Worm (Caenorhabditis elegans) whole organism, late embryonic: ENCODE results near the gene F45D3.2.

Source experiments
- C08G9.2 ChIP-seq: sonication (generic microtip); optimal IDR thresholded peaks from 2 replicates; lab custom pipeline; 2016; ENCODE audit warnings: mild to moderate bottlenecking, missing genetic modification characterization, moderate library complexity, missing compliant biosample characterization
- C38D4.7 ChIP-seq: fragments of 200-800 bp; sonication (Bioruptor generic); optimal IDR thresholded peaks from 2 replicates; lab custom pipeline; 2018; ENCODE audit warnings: mild to moderate bottlenecking, missing genetic modification characterization, moderate library complexity, missing compliant biosample characterization
- F13H6.1 ChIP-seq: sonication (generic microtip); optimal IDR thresholded peaks from 2 replicates; lab custom pipeline; 2016; ENCODE audit warnings: missing genetic modification characterization, missing compliant biosample characterization
- K02D7.2 ChIP-seq: sonication (generic microtip); optimal IDR thresholded peaks from 2 replicates; lab custom pipeline; 2017; ENCODE audit warnings: mild to moderate bottlenecking, missing genetic modification characterization, missing compliant biosample characterization
- Y22D7AL.16 ChIP-seq: sonication (generic microtip); optimal IDR thresholded peaks from 2 replicates; lab custom pipeline; 2016; ENCODE audit warnings: missing genetic modification characterization, missing compliant biosample characterization
- ahr-1 ChIP-seq: sonication (generic microtip); optimal IDR thresholded peaks from 2 replicates; lab custom pipeline; 2016; ENCODE audit warnings: missing genetic modification characterization, missing compliant biosample characterization
- ceh-24 ChIP-seq: sonication (generic microtip); optimal IDR thresholded peaks from 2 replicates; lab custom pipeline; 2016; ENCODE audit warnings: mild to moderate bottlenecking, missing genetic modification characterization, missing compliant biosample characterization
- ceh-31 ChIP-seq: sonication (generic microtip); optimal IDR thresholded peaks from 2 replicates; lab custom pipeline; 2016; ENCODE audit warnings: missing genetic modification characterization, missing compliant biosample characterization
- ceh-45 ChIP-seq: fragments of 200-800 bp; sonication (Bioruptor generic); IDR thresholded peaks from 2 replicates; pipeline ENCODE4 v1.3.6; 2022; ENCODE audit warnings: missing genetic modification reagents, missing genetic modification characterization, missing compliant biosample characterization
- ceh-48 ChIP-seq: sonication (generic microtip); optimal IDR thresholded peaks from 2 replicates; lab custom pipeline; 2016; ENCODE audit warnings: missing genetic modification characterization, inconsistent platforms, missing compliant biosample characterization
- che-1 ChIP-seq: sonication (generic microtip); optimal IDR thresholded peaks from 2 replicates; lab custom pipeline; 2016; ENCODE audit warnings: mild to moderate bottlenecking, missing genetic modification characterization, missing compliant biosample characterization
- elt-4 ChIP-seq: sonication (generic microtip); optimal IDR thresholded peaks from 2 replicates; lab custom pipeline; 2016; ENCODE audit warnings: missing genetic modification characterization, missing compliant biosample characterization
- eyg-1 ChIP-seq: sonication (generic microtip); optimal IDR thresholded peaks from 2 replicates; lab custom pipeline; 2016; ENCODE audit warnings: missing genotype, missing genetic modification characterization, missing compliant biosample characterization
- fkh-10 ChIP-seq: fragments of 150-350 bp; optimal IDR thresholded peaks from 2 replicates; lab custom pipeline; 2014; ENCODE audit warnings: missing biosample characterization, missing genetic modification reagents, missing genetic modification characterization
- fkh-6 ChIP-seq: sonication (generic microtip); optimal IDR thresholded peaks from 2 replicates; lab custom pipeline; 2016; ENCODE audit warnings: missing genetic modification characterization, missing compliant biosample characterization
- hlh-15 ChIP-seq: sonication (generic microtip); optimal IDR thresholded peaks from 2 replicates; lab custom pipeline; 2016; ENCODE audit warnings: missing genetic modification characterization, missing compliant biosample characterization
- hlh-30 ChIP-seq: sonication (generic microtip); optimal IDR thresholded peaks from 2 replicates; lab custom pipeline; 2017; ENCODE audit warnings: antibody characterized with exemption, missing genetic modification characterization, missing compliant biosample characterization; ENCODE audit not compliant: insufficient read depth
- hlh-8 ChIP-seq: sonication (generic microtip); optimal IDR thresholded peaks from 2 replicates; lab custom pipeline; 2016; ENCODE audit warnings: missing genotype, missing genetic modification characterization, missing compliant biosample characterization
- lim-6 ChIP-seq: sonication (generic microtip); optimal IDR thresholded peaks from 2 replicates; lab custom pipeline; 2016; ENCODE audit warnings: missing genetic modification characterization, missing compliant biosample characterization
- madf-2 ChIP-seq: sonication (generic microtip); optimal IDR thresholded peaks from 2 replicates; lab custom pipeline; 2017; ENCODE audit warnings: missing genetic modification characterization, missing compliant biosample characterization
- nfya-1 ChIP-seq: sonication (generic microtip); optimal IDR thresholded peaks from 2 replicates; lab custom pipeline; 2017; ENCODE audit warnings: missing genetic modification characterization, mild to moderate bottlenecking, missing compliant biosample characterization, antibody characterized with exemption, moderate library complexity
- npax-4 ChIP-seq: sonication (generic microtip); optimal IDR thresholded peaks from 2 replicates; lab custom pipeline; 2016; ENCODE audit warnings: missing genetic modification characterization, missing compliant biosample characterization
- pag-3 ChIP-seq: sonication (generic microtip); optimal IDR thresholded peaks from 2 replicates; lab custom pipeline; 2016; ENCODE audit warnings: missing compliant biosample characterization, missing genetic modification characterization, borderline replicate concordance
- pax-1 ChIP-seq: fragments of 150-350 bp; optimal IDR thresholded peaks from 2 replicates; lab custom pipeline; 2014; ENCODE audit warnings: missing biosample characterization, missing genetic modification characterization
- pha-2 ChIP-seq: sonication (generic microtip); optimal IDR thresholded peaks from 2 replicates; lab custom pipeline; 2017; ENCODE audit warnings: mild to moderate bottlenecking, missing genetic modification characterization, missing compliant biosample characterization
- pqm-1 ChIP-seq: sonication (generic microtip); optimal IDR thresholded peaks from 2 replicates; lab custom pipeline; 2016; ENCODE audit warnings: missing genetic modification characterization, missing compliant biosample characterization
- ref-2 ChIP-seq: sonication (generic microtip); optimal IDR thresholded peaks from 2 replicates; lab custom pipeline; 2016; ENCODE audit warnings: missing genetic modification characterization, missing compliant biosample characterization
- syd-9 ChIP-seq: sonication (generic microtip); optimal IDR thresholded peaks from 2 replicates; lab custom pipeline; 2016; ENCODE audit warnings: mild to moderate bottlenecking, missing genetic modification characterization, moderate library complexity, missing compliant biosample characterization
- unc-42 ChIP-seq: sonication (generic microtip); optimal IDR thresholded peaks from 2 replicates; lab custom pipeline; 2016; ENCODE audit warnings: missing genotype, missing genetic modification characterization, missing compliant biosample characterization
- unc-86 ChIP-seq: sonication (generic microtip); optimal IDR thresholded peaks from 2 replicates; lab custom pipeline; 2016; ENCODE audit warnings: missing genetic modification characterization, missing compliant biosample characterization
- zip-5 ChIP-seq: sonication (generic microtip); optimal IDR thresholded peaks from 2 replicates; lab custom pipeline; 2016; ENCODE audit warnings: missing genetic modification characterization, missing compliant biosample characterization
- ztf-16 ChIP-seq: sonication (generic microtip); optimal IDR thresholded peaks from 2 replicates; lab custom pipeline; 2017; ENCODE audit warnings: missing genetic modification characterization, missing compliant biosample characterization

The F45D3.2 gene

DNA sequence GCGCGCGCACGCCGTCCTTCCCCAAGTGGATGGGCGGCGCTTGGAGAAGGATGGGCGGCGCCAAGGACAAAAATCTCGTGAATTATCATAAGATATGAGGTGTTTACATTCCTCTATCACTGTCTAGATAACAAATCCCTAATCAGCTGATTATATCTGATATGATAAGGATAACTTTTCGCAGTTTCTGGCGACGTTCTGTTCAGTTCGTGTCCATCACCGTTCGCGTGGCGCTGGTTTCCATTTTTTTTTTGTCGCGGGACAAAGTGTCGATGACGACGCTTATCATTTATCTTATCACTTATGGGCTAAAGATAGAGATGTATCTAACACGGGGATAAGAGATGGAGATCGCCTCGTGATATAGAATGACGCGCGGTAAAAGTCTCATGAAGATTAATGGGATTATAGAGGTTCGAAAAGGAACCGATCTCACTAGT, 12.5 kb downstream of the F45D3.2 start:
- TF ChIP-seq eyg-1 (tag; lab: Kevin White, UChicago) (no peak), fkh-6 (tag; lab: Kevin White, UChicago) (no peak), nfya-1 (tag; lab: Kevin White, UChicago) (no peak), ahr-1 (tag; lab: Kevin White, UChicago) (no peak), pqm-1 (no peak), C08G9.2 (no peak)

DNA sequence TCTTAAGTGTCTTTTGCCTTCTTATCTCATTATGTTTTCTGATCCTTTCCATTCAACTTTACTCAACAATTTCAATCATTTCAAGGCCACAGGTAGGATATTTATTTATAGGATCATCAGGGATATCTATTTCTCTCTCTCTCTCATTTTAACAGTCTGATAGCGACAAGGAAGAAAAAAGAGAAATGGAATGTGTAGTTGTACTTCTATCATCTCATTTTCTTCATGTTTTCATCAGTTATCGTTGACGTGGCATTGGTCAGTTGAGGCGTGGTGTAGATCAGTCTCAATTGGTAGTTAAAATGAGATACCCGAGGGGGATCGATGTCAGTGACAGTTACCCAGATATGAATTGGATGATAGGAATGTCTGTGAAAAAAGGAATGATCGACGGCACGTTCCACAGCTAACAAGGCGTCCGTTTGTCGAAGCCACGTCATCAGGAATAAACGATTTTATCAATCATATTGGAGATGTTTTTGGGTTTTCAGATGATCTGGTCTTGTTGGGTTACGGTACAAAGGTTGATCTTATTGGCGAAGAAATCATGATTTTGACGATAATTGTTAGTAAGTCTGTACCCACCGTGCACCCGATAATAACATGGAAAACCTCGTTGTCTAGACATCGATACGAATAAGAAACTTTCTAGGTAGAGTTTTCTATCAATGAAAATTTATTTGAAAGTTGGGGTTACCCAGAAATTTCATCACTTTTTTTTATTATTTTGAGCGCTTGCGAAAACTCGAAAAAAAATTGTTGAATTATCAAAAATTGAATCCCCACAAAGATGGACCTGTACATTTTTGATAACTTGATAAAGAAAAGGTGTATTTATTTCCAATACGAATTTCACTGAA, 13.6 kb downstream of the F45D3.2 start:
- TF ChIP-seq elt-4 (no peak), madf-2 (tag; lab: Kevin White, UChicago) (no peak), C38D4.7 (GFP tag; lab: Kevin White, UChicago) (no peak), che-1 (tag; lab: Kevin White, UChicago) (no peak), pha-2 (tag; lab: Kevin White, UChicago) (no peak), npax-4 (no peak), Y22D7AL.16 (tag; lab: Kevin White, UChicago) (no peak), hlh-15 (tag; lab: Kevin White, UChicago) (no peak), ceh-24 (no peak)

DNA sequence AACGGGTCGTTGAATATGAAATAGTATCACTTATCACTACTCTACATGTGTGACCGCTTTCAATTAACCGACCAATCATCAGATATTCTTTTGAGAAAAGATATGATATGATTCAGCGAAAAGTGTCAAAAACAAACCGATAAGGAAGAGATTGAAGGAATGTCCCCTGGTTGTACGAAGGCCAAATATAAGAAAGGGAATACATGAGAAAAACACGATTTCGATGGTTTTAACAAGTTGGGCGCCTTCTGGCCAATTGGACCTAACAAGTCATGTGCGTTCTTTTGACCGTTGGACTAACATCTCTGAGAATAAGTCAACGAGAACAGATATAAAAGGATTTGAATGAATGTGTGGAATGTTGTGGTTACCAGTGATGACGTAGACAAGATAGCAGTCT, 15.0 kb downstream of the F45D3.2 start:
- TF ChIP-seq elt-4 = no peak
- TF ChIP-seq, all 69 proteins: peak for 0

DNA sequence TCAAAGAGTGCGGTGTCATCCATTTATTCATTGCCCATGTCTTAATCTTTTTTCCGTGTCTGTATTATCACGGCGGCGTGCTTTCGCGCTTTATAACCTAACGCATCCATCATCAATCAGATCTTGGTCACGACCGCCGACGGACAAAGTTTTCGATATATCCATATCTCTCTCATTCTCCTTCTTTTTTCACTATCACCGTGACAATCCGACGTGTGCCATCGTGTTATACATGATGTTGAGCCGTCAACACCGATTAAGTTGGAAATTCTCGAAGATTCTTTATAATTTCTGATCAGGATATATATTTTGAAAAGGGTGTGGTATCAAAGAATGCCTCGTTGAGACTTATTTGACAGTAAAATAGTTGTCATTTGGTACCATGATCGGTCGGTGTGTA, 16.1 kb downstream of the F45D3.2 start:
- no peak for TF ChIP-seq ceh-45 (GFP tag; lab: Robert Waterston, UW)
- TF ChIP-seq hlh-30 (tag; lab: Kevin White, UChicago) = no peak
- TF ChIP-seq fkh-6 (tag; lab: Kevin White, UChicago) = no peak
- no peak for TF ChIP-seq K02D7.2 (tag; lab: Kevin White, UChicago)
- no peak for TF ChIP-seq pax-1 (tag; lab: Kevin White, UChicago)

DNA sequence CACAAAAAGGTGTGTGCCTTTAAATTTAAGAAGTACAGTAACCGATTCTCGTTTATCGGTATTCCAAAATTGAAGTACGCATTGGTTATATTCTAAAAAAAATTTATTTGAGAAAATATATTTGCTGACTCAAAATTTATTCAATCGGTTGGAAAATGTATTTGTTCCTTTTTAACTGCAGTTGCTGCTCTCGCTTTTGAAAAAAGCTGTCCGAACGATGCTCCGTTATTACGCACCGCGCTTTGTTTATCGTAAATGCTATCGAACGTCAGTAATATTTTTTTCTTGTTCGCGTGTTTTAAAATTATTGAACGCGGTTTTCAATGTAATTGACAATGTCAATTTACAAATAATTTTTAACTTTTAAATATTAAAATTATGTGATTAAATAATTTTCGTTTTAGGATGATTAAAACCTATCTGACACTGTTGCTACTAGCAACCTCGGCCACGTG, 19.5 kb downstream of the F45D3.2 start, which contains the start of gene sel-1:
Gene sel-1 (plus strand): TSS at position 405 of the 455 bp plus-strand sequence.
- TF ChIP-seq npax-4 (no peak), ceh-31 (tag; lab: Kevin White, UChicago) (no peak), zip-5 (tag; lab: Kevin White, UChicago) (no peak), unc-42 (tag; lab: Kevin White, UChicago) (no peak), fkh-10 (GFP tag; lab: Kevin White, UChicago) (no peak), ceh-45 (GFP tag; lab: Robert Waterston, UW) (no peak), F13H6.1 (tag; lab: Kevin White, UChicago) (no peak), unc-86 (tag; lab: Kevin White, UChicago) (no peak), fkh-6 (tag; lab: Kevin White, UChicago) (no peak), madf-2 (tag; lab: Kevin White, UChicago) (no peak), K02D7.2 (tag; lab: Kevin White, UChicago) (no peak), ceh-48 (tag; lab: Kevin White, UChicago) (no peak), syd-9 (tag; lab: Kevin White, UChicago) (no peak), lim-6 (tag; lab: Kevin White, UChicago) (no peak), hlh-8 (no peak), C38D4.7 (GFP tag; lab: Kevin White, UChicago) (no peak), ztf-16 (tag; lab: Kevin White, UChicago) (no peak), pag-3 (no peak), ref-2 (tag; lab: Kevin White, UChicago) (no peak)
